Fruit fly (Drosophila melanogaster) whole organism, embryonic: Measurements from ENCODE around the gene CG34454.
A peak's percentile ranks its signal among the peaks of the same experiment; 100 is the strongest.

Experiments
- Atf6 ChIP-seq: fragments of 200-800 bp; sonication (Bioruptor generic); IDR thresholded peaks from 2 replicates; pipeline ENCODE4 v1.3.6; 2022; ENCODE audit warnings: missing biosample characterization, missing genetic modification characterization
- BtbVII ChIP-seq: fragments of 200-800 bp; sonication (Bioruptor generic); optimal IDR thresholded peaks from 3 replicates; lab custom pipeline; 2017; ENCODE audit warnings: missing biosample characterization, mild to moderate bottlenecking, missing genetic modification characterization
- CG10543 ChIP-seq: fragments of 200-800 bp; sonication (Bioruptor generic); optimal IDR thresholded peaks from 3 replicates; lab custom pipeline; 2017; ENCODE audit warnings: missing biosample characterization, mild to moderate bottlenecking, missing genetic modification characterization, moderate library complexity
- CG12219 ChIP-seq: fragments of 200-800 bp; sonication (Bioruptor generic); optimal IDR thresholded peaks from 3 replicates; lab custom pipeline; 2018; ENCODE audit warnings: missing biosample characterization, mild to moderate bottlenecking, missing genetic modification characterization
- CG12299 ChIP-seq: fragments of 200-800 bp; sonication (Bioruptor generic); optimal IDR thresholded peaks from 2 replicates; lab custom pipeline; 2018; ENCODE audit warnings: missing biosample characterization, mild to moderate bottlenecking, missing genetic modification characterization
- CG13296 ChIP-seq: fragments of 200-800 bp; sonication (Bioruptor generic); optimal IDR thresholded peaks from 3 replicates; lab custom pipeline; 2018; ENCODE audit warnings: missing biosample characterization, mild to moderate bottlenecking, missing genetic modification characterization
- CG15479 ChIP-seq: fragments of 200-800 bp; sonication (Bioruptor generic); optimal IDR thresholded peaks from 3 replicates; lab custom pipeline; 2019; ENCODE audit warnings: missing biosample characterization, mild to moderate bottlenecking, missing genetic modification characterization, moderate library complexity
- CG15514 ChIP-seq: fragments of 200-800 bp; sonication (Bioruptor generic); optimal IDR thresholded peaks from 3 replicates; lab custom pipeline; 2017; ENCODE audit warnings: missing biosample characterization, missing genetic modification characterization, mild to moderate bottlenecking, moderate library complexity, missing genetic modification reagents
- CG18764 ChIP-seq: fragments of 200-800 bp; sonication (Bioruptor generic); optimal IDR thresholded peaks from 3 replicates; lab custom pipeline; 2016; ENCODE audit warnings: missing biosample characterization, missing genetic modification characterization
- CG2116 ChIP-seq: fragments of 200-800 bp; sonication (Bioruptor generic); optimal IDR thresholded peaks from 3 replicates; lab custom pipeline; 2018; ENCODE audit warnings: missing biosample characterization, mild to moderate bottlenecking, missing genetic modification characterization
- CG2199 ChIP-seq: fragments of 200-800 bp; sonication (Bioruptor generic); IDR thresholded peaks from 3 replicates; pipeline ENCODE4 v1.3.6; 2022; ENCODE audit warnings: missing biosample characterization, missing genetic modification characterization
- CG2712 ChIP-seq: fragments of 200-800 bp; optimal IDR thresholded peaks from 3 replicates; lab custom pipeline; 2019; ENCODE audit warnings: missing biosample characterization, mild to moderate bottlenecking, missing genetic modification characterization, moderate library complexity
- CG32767 ChIP-seq: fragments of 200-800 bp; sonication (Bioruptor generic); IDR thresholded peaks from 2 replicates; pipeline ENCODE4 v1.3.6; 2022; ENCODE audit warnings: missing biosample characterization, missing genetic modification characterization
- CG3407 ChIP-seq: fragments of 200-800 bp; sonication (Bioruptor generic); optimal IDR thresholded peaks from 2 replicates; lab custom pipeline; 2018; ENCODE audit warnings: missing biosample characterization, mild to moderate bottlenecking, missing genetic modification characterization
- CG34376 ChIP-seq: fragments of 200-800 bp; sonication (Bioruptor generic); optimal IDR thresholded peaks from 2 replicates; lab custom pipeline; 2018; ENCODE audit warnings: missing biosample characterization, mild to moderate bottlenecking, missing genetic modification characterization
- CG4617 ChIP-seq: fragments of 200-800 bp; sonication (Bioruptor generic); optimal IDR thresholded peaks from 3 replicates; lab custom pipeline; 2016; ENCODE audit warnings: missing biosample characterization, missing genetic modification characterization, borderline replicate concordance
- CG6813 ChIP-seq: fragments of 200-800 bp; sonication (Bioruptor generic); optimal IDR thresholded peaks from 2 replicates; lab custom pipeline; 2017; ENCODE audit warnings: missing biosample characterization, missing genetic modification characterization, mild to moderate bottlenecking, moderate library complexity, missing genetic modification reagents
- CG8089 ChIP-seq: fragments of 200-800 bp; sonication (Bioruptor generic); optimal IDR thresholded peaks from 3 replicates; lab custom pipeline; 2016; ENCODE audit warnings: missing biosample characterization, missing genetic modification characterization
- Dp ChIP-seq: fragments of 200-800 bp; sonication (Bioruptor generic); optimal IDR thresholded peaks from 2 replicates; lab custom pipeline; 2018; ENCODE audit warnings: missing biosample characterization, mild to moderate bottlenecking, missing genetic modification characterization, moderate library complexity
- Ets97D ChIP-seq: fragments of 200-800 bp; sonication (Bioruptor generic); optimal IDR thresholded peaks from 3 replicates; lab custom pipeline; 2016; ENCODE audit warnings: missing biosample characterization, missing genetic modification characterization
- Nf-YA ChIP-seq: fragments of 200-800 bp; sonication (Bioruptor generic); IDR thresholded peaks from 2 replicates; pipeline ENCODE4 v1.3.6; 2022; ENCODE audit warnings: missing biosample characterization, missing genetic modification characterization
- Pdp1 ChIP-seq, 2 experiments: fragments of 200-800 bp; sonication (Bioruptor generic); optimal IDR thresholded peaks; 3 replicates each; lab custom pipeline; 2016; ENCODE audit warnings: missing biosample characterization in 2 of 2, missing genetic modification characterization in 2 of 2, mild to moderate bottlenecking in 1 of 2, moderate library complexity in 1 of 2
- Sox100B ChIP-seq: fragments of 200-800 bp; sonication (Bioruptor generic); optimal IDR thresholded peaks from 3 replicates; lab custom pipeline; 2018; ENCODE audit warnings: missing biosample characterization, mild to moderate bottlenecking, missing genetic modification characterization
- bigmax ChIP-seq: fragments of 200-800 bp; sonication (Bioruptor generic); optimal IDR thresholded peaks from 2 replicates; lab custom pipeline; 2018; ENCODE audit warnings: missing biosample characterization, mild to moderate bottlenecking, missing genetic modification characterization
- chinmo ChIP-seq: fragments of 200-800 bp; sonication (Bioruptor generic); IDR thresholded peaks from 4 replicates; pipeline ENCODE4 v1.3.6; 2022; ENCODE audit warnings: missing biosample characterization, missing genetic modification characterization; ENCODE audit not compliant: partially characterized antibody
- ci ChIP-seq: fragments of 200-800 bp; sonication (Bioruptor generic); IDR thresholded peaks from 3 replicates; pipeline ENCODE4 v1.3.6; 2022; ENCODE audit warnings: missing biosample characterization, missing genetic modification characterization
- corto ChIP-seq: fragments of 200-800 bp; sonication (Bioruptor generic); optimal IDR thresholded peaks from 2 replicates; lab custom pipeline; 2016; ENCODE audit warnings: missing biosample characterization, mild to moderate bottlenecking, missing genetic modification characterization, moderate library complexity
- dan ChIP-seq: fragments of 200-800 bp; sonication (Bioruptor generic); IDR thresholded peaks from 2 replicates; pipeline ENCODE4 v1.3.6; 2022; ENCODE audit warnings: missing biosample characterization, missing genetic modification characterization
- fd96Cb ChIP-seq: fragments of 200-800 bp; sonication (Bioruptor generic); optimal IDR thresholded peaks from 2 replicates; lab custom pipeline; 2018; ENCODE audit warnings: missing biosample characterization, mild to moderate bottlenecking, missing genetic modification characterization, moderate library complexity
- grau ChIP-seq: fragments of 200-800 bp; optimal IDR thresholded peaks from 3 replicates; lab custom pipeline; 2019; ENCODE audit warnings: missing biosample characterization, mild to moderate bottlenecking, missing genetic modification characterization, moderate library complexity
- gsb ChIP-seq: fragments of 200-800 bp; sonication (Bioruptor generic); IDR thresholded peaks from 2 replicates; pipeline ENCODE4 v1.3.6; 2022; ENCODE audit warnings: missing biosample characterization, missing genetic modification characterization
- hkb ChIP-seq, 2 experiments: fragments of 200-800 bp in 1 of 2; fragments of >200 bp in 1 of 2; sonication (Bioruptor generic) in 1 of 2; IDR thresholded peaks in 1 of 2; optimal IDR thresholded peaks in 1 of 2; 2 replicates each; pipeline versions ENCODE4 v1.3.6 to Lab custom; 2017 to 2022; ENCODE audit warnings: missing biosample characterization in 1 of 2, missing genetic modification characterization in 1 of 2
- lbe ChIP-seq: fragments of 200-800 bp; sonication (Bioruptor generic); optimal IDR thresholded peaks from 2 replicates; lab custom pipeline; 2016; ENCODE audit warnings: missing biosample characterization, mild to moderate bottlenecking, missing genetic modification characterization
- lola ChIP-seq, 3 experiments: fragments of >200 bp in 2 of 3; fragments of 200-800 bp in 1 of 3; sonication (Bioruptor generic) in 1 of 3; optimal IDR thresholded peaks; 2 replicates each; lab custom pipeline; 2017 to 2019; ENCODE audit warnings: missing biosample characterization in 3 of 3, missing genetic modification characterization in 3 of 3, mild to moderate bottlenecking in 1 of 3, moderate library complexity in 1 of 3
- lov ChIP-seq, 2 experiments: fragments of 200-800 bp in 1 of 2; fragments of >200 bp in 1 of 2; sonication (Bioruptor generic) in 1 of 2; IDR thresholded peaks in 1 of 2; optimal IDR thresholded peaks in 1 of 2; 2 replicates in 1 of 2; 3 replicates in 1 of 2; pipeline versions ENCODE4 v1.3.6 to Lab custom; 2017 to 2022; ENCODE audit warnings: missing biosample characterization in 1 of 2, missing genetic modification characterization in 1 of 2
- nerfin-1 ChIP-seq: fragments of 200-800 bp; sonication (Bioruptor generic); optimal IDR thresholded peaks from 3 replicates; lab custom pipeline; 2019; ENCODE audit warnings: missing biosample characterization, mild to moderate bottlenecking, missing genetic modification characterization, moderate library complexity
- otp ChIP-seq: fragments of 200-800 bp; sonication (Bioruptor generic); IDR thresholded peaks from 3 replicates; pipeline ENCODE4, ENCODE4 v1.3.6; 2022; ENCODE audit warnings: missing biosample characterization, missing genetic modification characterization
- p53 ChIP-seq: fragments of 200-800 bp; sonication (Bioruptor generic); optimal IDR thresholded peaks from 2 replicates; lab custom pipeline; 2016; ENCODE audit warnings: missing biosample characterization, missing genetic modification characterization
- sisA ChIP-seq: fragments of 200-800 bp; sonication (Bioruptor generic); IDR thresholded peaks from 2 replicates; pipeline ENCODE4 v1.3.6; 2022; ENCODE audit warnings: missing biosample characterization, missing genetic modification characterization
- sqz ChIP-seq: fragments of 200-800 bp; sonication (Bioruptor generic); optimal IDR thresholded peaks from 3 replicates; lab custom pipeline; 2018; ENCODE audit warnings: missing biosample characterization, mild to moderate bottlenecking, missing genetic modification characterization
- tx ChIP-seq: fragments of 200-800 bp; sonication (Bioruptor generic); optimal IDR thresholded peaks from 2 replicates; lab custom pipeline; 2016; ENCODE audit warnings: missing biosample characterization, missing genetic modification characterization
- vvl ChIP-seq: fragments of 200-800 bp; sonication (Bioruptor generic); IDR thresholded peaks from 2 replicates; pipeline ENCODE4 v1.3.6; 2022; ENCODE audit warnings: missing biosample characterization, missing genetic modification characterization
- yki ChIP-seq: fragments of >200 bp; optimal IDR thresholded peaks from 3 replicates; lab custom pipeline; 2018
- z ChIP-seq: fragments of 200-800 bp; sonication (Bioruptor generic); IDR thresholded peaks from 3 replicates; pipeline ENCODE4 v1.3.6; 2022; ENCODE audit warnings: missing biosample characterization, missing genetic modification characterization

CG34454 gene

DNA sequence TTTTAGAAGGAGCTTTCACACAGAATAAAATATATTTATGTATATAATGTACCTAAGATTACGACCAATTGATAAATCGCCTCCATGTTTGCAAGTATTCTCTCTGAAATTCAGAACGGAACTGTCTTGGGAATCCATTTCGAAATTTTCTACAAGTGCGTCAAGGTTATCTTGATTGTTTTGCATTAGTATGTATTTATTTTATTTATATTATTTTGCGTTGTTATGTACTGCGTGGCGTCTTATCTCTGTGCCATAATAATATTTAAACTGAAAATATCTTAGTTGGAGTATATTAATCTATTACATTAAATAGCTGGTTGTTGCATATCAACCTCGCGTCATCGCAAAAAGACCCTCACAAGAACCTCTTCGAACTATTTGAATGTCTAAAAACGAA, 646 bp downstream of the CG34454 start, which contains the start of gene CG42846:
TSS of gene CG42846 (minus strand) at position 101 of the 400 bp plus-strand sequence.
- peak; percentile 12 for TF ChIP-seq CG34376
- no peak for TF ChIP-seq grau (tag; lab: Kevin White, UChicago)
- peak; percentile 18 for TF ChIP-seq lbe (GFP tag; lab: Kevin White, UChicago)

- TF ChIP-seq CG10543 (GFP tag; lab: Kevin White, UChicago) (no peak), p53 (GFP tag; lab: Kevin White, UChicago) (peak; percentile 69), bigmax (GFP tag; lab: Kevin White, UChicago) (no peak), Pdp1 (GFP tag; optimal IDR thresholded peaks at IDR 0.05; lab: Kevin White, UChicago) (peak in 1 of 2 experiments; percentile 91), sqz (GFP tag; lab: Kevin White, UChicago) (peak; percentile 87), CG2116 (GFP tag; lab: Kevin White, UChicago) (peak; percentile 0), CG15479 (GFP tag; lab: Kevin White, UChicago) (peak; percentile 26), vvl (GFP tag; lab: Robert Waterston, UW) (peak; percentile 36; the same call in 1 of the 2 replicates), CG4617 (GFP tag; lab: Kevin White, UChicago) (no peak), corto (GFP tag; lab: Kevin White, UChicago) (peak; percentile 12), CG18764 (GFP tag; lab: Kevin White, UChicago) (no peak), CG15514 (GFP tag; lab: Kevin White, UChicago) (no peak), CG12299 (tag; lab: Kevin White, UChicago) (peak; percentile 13), ci (GFP tag; lab: Robert Waterston, UW) (no peak), BtbVII (peak; percentile 12), hkb (optimal IDR thresholded peaks at IDR 0.05; lab: Kevin White, UChicago) (no peak), hkb (GFP tag; IDR thresholded peaks at IDR 0.05; lab: Robert Waterston, UW) (0 out of 2 replicates have a peak, but pooled peaks have one; percentile 12), chinmo (GFP tag; lab: Robert Waterston, UW) (peak; percentile 44; the same call in 1 of the 4 replicates), nerfin-1 (tag; lab: Kevin White, UChicago) (no peak), z (GFP tag; lab: Robert Waterston, UW) (peak; percentile 83), Ets97D (GFP tag; lab: Kevin White, UChicago) (no peak), CG32767 (GFP tag; lab: Robert Waterston, UW) (peak; percentile 92), CG2199 (GFP tag; lab: Robert Waterston, UW) (peak; percentile 58; the same call in 1 of the 3 replicates), tx (GFP tag; lab: Kevin White, UChicago) (no peak), Nf-YA (GFP tag; lab: Robert Waterston, UW) (0 out of 2 replicates have a peak, but pooled peaks have one; percentile 33)
Observed at dm6 chr3L:225120-225519, 7.0 kb downstream of the CG34454 start.

DNA sequence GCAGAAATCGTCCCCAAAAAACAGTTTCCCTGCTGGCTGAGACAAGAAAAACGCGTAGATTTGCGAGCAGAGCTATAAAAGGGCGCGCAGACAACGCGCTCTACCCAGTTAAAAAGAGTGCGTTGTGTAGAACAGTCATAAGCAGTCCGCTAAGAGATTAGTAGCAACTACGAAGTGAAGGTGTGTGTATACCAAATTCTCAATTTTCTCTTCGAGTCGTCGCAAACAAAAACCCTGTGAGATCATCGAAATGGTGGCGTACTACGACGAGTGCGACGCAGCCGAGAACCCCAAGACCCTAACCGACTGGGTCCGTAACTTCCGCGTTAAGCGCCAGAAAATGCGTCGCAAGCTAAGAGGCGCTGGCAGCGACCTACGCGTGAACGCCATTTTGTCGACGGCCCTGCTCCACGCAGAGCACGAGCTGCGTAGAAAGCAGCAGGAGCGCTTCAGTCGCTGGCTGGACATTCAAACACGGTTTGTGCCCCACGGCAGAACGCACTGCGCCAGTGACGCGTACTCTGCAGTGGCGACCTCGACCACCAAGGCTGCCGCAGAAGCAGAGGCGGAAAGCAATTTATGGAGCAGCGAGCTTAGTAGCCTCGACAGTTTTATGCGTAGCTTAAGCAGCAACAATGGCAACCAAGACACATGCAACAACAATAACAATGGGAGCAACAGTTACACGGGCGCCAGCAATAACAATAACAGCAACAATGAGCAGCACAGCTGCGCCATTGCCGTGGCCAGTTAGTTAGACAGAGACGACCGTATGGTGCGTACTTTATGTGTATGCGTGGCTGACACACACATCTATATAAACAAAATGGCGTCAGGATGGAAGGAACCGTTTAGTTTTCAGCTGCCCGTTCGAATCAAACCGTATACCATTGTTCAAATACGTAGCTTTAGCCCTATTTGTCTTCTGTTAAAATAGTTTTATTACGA, 7.9 kb downstream of the CG34454 start:
- no peak for TF ChIP-seq CG2712 (tag; lab: Kevin White, UChicago)
- TF ChIP-seq CG8089 (GFP tag; lab: Kevin White, UChicago), result peak; percentile 4
- no peak for TF ChIP-seq Dp (GFP tag; lab: Kevin White, UChicago)
- TF ChIP-seq CG2116 (GFP tag; lab: Kevin White, UChicago), result no peak
- TF ChIP-seq sisA (GFP tag; lab: Robert Waterston, UW), result no peak
- no peak for TF ChIP-seq fd96Cb
- peak; percentile 40 for TF ChIP-seq CG6813 (GFP tag; lab: Kevin White, UChicago)
- peak; percentile 43; the same call in 1 of the 2 replicates for TF ChIP-seq gsb (GFP tag; lab: Robert Waterston, UW)
- TF ChIP-seq yki (lab: Kevin White, UChicago), result no peak
- TF ChIP-seq CG13296, result peak; percentile 13
- no peak for TF ChIP-seq dan
- no peak for TF ChIP-seq lov (optimal IDR thresholded peaks at IDR 0.05; lab: Kevin White, UChicago)
- TF ChIP-seq lov (GFP tag; IDR thresholded peaks at IDR 0.05; lab: Robert Waterston, UW), result peak; percentile 77; the same call in 1 of the 3 replicates
- peak; percentile 21 for TF ChIP-seq CG12219
- peak; percentile 20 for TF ChIP-seq Sox100B
- no peak for TF ChIP-seq lola (GFP tag; optimal IDR thresholded peaks at IDR 0.05; lab: Kevin White, UChicago)
- no peak for TF ChIP-seq CG3407
- no peak for TF ChIP-seq Atf6 (GFP tag; lab: Robert Waterston, UW)
- peak; percentile 10; the same call in 1 of the 3 replicates for TF ChIP-seq otp (GFP tag; lab: Robert Waterston, UW)
